Fruit fly (Drosophila melanogaster): Measurements from ENCODE around the gene CG1288.

The CG1288 gene

dm6 chr3R:7159615-7160014, 48.6 kb downstream of the CG1288 start:
- peak; percentile 44 for TF ChIP-seq Med (GFP tag)
- TF ChIP-seq Blimp-1 (GFP tag; optimal IDR thresholded peaks at IDR 0.05), result peak; percentile 96
- TF ChIP-seq kni (GFP tag; optimal IDR thresholded peaks at IDR 0.05), result peak; percentile 19
- peak; percentile 13 for TF ChIP-seq zf30C (GFP tag; optimal IDR thresholded peaks at IDR 0.05)
- TF ChIP-seq BtbVII (GFP tag; optimal IDR thresholded peaks at IDR 0.05), result no peak
- TF ChIP-seq CG13296 (GFP tag; optimal IDR thresholded peaks at IDR 0.05), result no peak
- TF ChIP-seq Ets65A (GFP tag), result peak; percentile 32
- no peak for TF ChIP-seq CG8388 (GFP tag; optimal IDR thresholded peaks at IDR 0.05)

DNA sequence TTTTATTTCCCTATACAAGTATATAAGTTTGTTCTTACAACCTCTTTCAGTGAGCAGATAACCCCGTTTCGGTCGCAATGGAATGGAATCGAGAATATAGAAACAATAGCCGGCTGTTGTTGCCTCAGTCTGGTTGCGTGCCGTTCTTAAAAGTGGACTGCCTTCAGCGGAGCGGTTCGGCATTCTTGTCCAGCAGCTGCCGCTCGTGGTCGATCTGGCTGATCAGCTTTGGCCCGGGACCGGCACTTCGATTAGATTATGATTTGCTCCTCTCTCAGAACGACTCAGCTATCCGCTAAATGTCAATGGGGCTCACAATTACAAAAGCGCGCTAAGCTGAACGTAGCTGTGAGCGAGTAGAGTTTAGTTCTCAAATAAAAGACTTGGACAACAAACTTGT, 51.1 kb downstream of the CG1288 start:
- TF ChIP-seq slbo (GFP tag; IDR thresholded peaks at IDR 0.05) (no peak), HmgZ (tag; optimal IDR thresholded peaks at IDR 0.05) (no peak), CG10959 (GFP tag; IDR thresholded peaks at IDR 0.05) (no peak), CG13287 (GFP tag; IDR thresholded peaks at IDR 0.05; ENCODE audit: partially characterized antibody) (no peak), CG12769 (tag; optimal IDR thresholded peaks at IDR 0.05) (peak; percentile 43), Lim3 (GFP tag; IDR thresholded peaks at IDR 0.05) (no peak), CG9932 (GFP tag; IDR thresholded peaks at IDR 0.05) (peak; percentile 32), sd (tag; optimal IDR thresholded peaks at IDR 0.05) (peak; percentile 67), z (GFP tag; IDR thresholded peaks at IDR 0.05) (no peak), CG11085 (GFP tag; IDR thresholded peaks at IDR 0.05) (no peak), CG13894 (tag; optimal IDR thresholded peaks at IDR 0.05) (peak; percentile 33), CG15696 (tag; optimal IDR thresholded peaks at IDR 0.05) (no peak), Med (GFP tag) (peak; percentile 30), lola (GFP tag; optimal IDR thresholded peaks at IDR 0.05) (no peak), chinmo (GFP tag; IDR thresholded peaks at IDR 0.05; ENCODE audit: partially characterized antibody) (peak; percentile 69; the same call in 2 of the 4 replicates), CG1529 (GFP tag; optimal IDR thresholded peaks at IDR 0.05) (no peak)

Measured in whole organism, embryonic.